Worm (Caenorhabditis elegans) whole organism, young adult: Measurements from ENCODE around the gene M05D6.5.

Experiments used
- D2030.7 ChIP-seq: fragments of 200-800 bp; sonication (Bioruptor generic); IDR thresholded peaks from 2 replicates; pipeline ENCODE4 v1.3.6; 2022; ENCODE audit warnings: missing genetic modification reagents, missing genetic modification characterization, missing compliant biosample characterization
- F10E7.11 ChIP-seq: sonication (generic microtip); optimal IDR thresholded peaks from 2 replicates; lab custom pipeline; 2017; ENCODE audit warnings: mild to moderate bottlenecking, missing genetic modification characterization, moderate library complexity, missing compliant biosample characterization
- F37B4.10 ChIP-seq: fragments of 200-800 bp; sonication (Bioruptor generic); IDR thresholded peaks from 2 replicates; pipeline ENCODE4 v1.3.6; 2022; ENCODE audit warnings: missing genetic modification characterization, missing compliant biosample characterization
- F55B11.4 ChIP-seq: sonication (generic microtip); optimal IDR thresholded peaks from 2 replicates; lab custom pipeline; 2016; ENCODE audit warnings: missing compliant biosample characterization, missing genetic modification characterization, borderline replicate concordance; ENCODE audit not compliant: insufficient read depth
- K11D2.4 ChIP-seq: fragments of 200-800 bp; sonication (Bioruptor generic); IDR thresholded peaks from 2 replicates; pipeline ENCODE4 v1.3.6; 2022; ENCODE audit warnings: missing genetic modification reagents, missing genetic modification characterization, missing compliant biosample characterization
- T26A5.8 ChIP-seq: sonication (generic microtip); optimal IDR thresholded peaks from 2 replicates; lab custom pipeline; 2016; ENCODE audit warnings: missing genetic modification characterization, missing compliant biosample characterization
- Y53F4B.3 ChIP-seq: fragments of 200-800 bp; sonication (Bioruptor generic); IDR thresholded peaks from 2 replicates; pipeline ENCODE4 v1.3.6; 2022; ENCODE audit warnings: missing genetic modification reagents, missing genetic modification characterization, missing compliant biosample characterization
- Y53G8AR.9 ChIP-seq: fragments of 200-800 bp; sonication (Bioruptor generic); conservative IDR thresholded peaks from 2 replicates; pipeline ENCODE4 v1.3.6; 2022; ENCODE audit warnings: missing genetic modification reagents, missing genetic modification characterization, missing compliant biosample characterization
- Y56A3A.18 ChIP-seq: fragments of 200-800 bp; sonication (Bioruptor generic); IDR thresholded peaks from 2 replicates; pipeline ENCODE4 v1.3.6; 2022; ENCODE audit warnings: missing genetic modification reagents, missing genetic modification characterization, missing compliant biosample characterization
- atf-7 ChIP-seq: sonication (generic microtip); optimal IDR thresholded peaks from 2 replicates; lab custom pipeline; 2017; ENCODE audit warnings: mild to moderate bottlenecking, missing genetic modification characterization, missing compliant biosample characterization
- attf-3 ChIP-seq: fragments of 200-800 bp; sonication (Bioruptor generic); conservative IDR thresholded peaks from 2 replicates; pipeline ENCODE4 v1.3.6; 2022; ENCODE audit warnings: missing genetic modification reagents, missing genetic modification characterization, missing compliant biosample characterization
- bed-1 ChIP-seq: fragments of 200-800 bp; sonication (Bioruptor generic); IDR thresholded peaks from 2 replicates; pipeline ENCODE4 v1.3.6; 2022; ENCODE audit warnings: missing genetic modification reagents, missing genetic modification characterization, missing compliant biosample characterization
- bed-2 ChIP-seq: fragments of 200-800 bp; sonication (Bioruptor generic); IDR thresholded peaks from 2 replicates; pipeline ENCODE4 v1.3.6; 2022; ENCODE audit warnings: missing genetic modification reagents, missing genetic modification characterization, missing compliant biosample characterization
- cebp-1 ChIP-seq, 2 experiments: fragments of 200-800 bp in 1 of 2; sonication (Bioruptor generic) in 1 of 2; sonication (generic microtip) in 1 of 2; IDR thresholded peaks in 1 of 2; optimal IDR thresholded peaks in 1 of 2; 2 replicates each; pipeline versions ENCODE4 v1.3.6 to Lab custom; 2017 to 2022; ENCODE audit warnings: missing compliant biosample characterization in 2 of 2, missing genetic modification characterization in 2 of 2, mild to moderate bottlenecking in 1 of 2, missing genetic modification reagents in 1 of 2, moderate library complexity in 1 of 2
- ceh-27 ChIP-seq: fragments of 200-800 bp; sonication (Bioruptor generic); optimal IDR thresholded peaks from 2 replicates; lab custom pipeline; 2018; ENCODE audit warnings: mild to moderate bottlenecking, missing genetic modification characterization, moderate library complexity, missing compliant biosample characterization
- dpff-1 ChIP-seq: sonication (generic microtip); optimal IDR thresholded peaks from 2 replicates; lab custom pipeline; 2017; ENCODE audit warnings: mild to moderate bottlenecking, missing genetic modification characterization, missing compliant biosample characterization
- egl-18 ChIP-seq: fragments of 200-800 bp; sonication (Bioruptor generic); IDR thresholded peaks from 2 replicates; pipeline ENCODE4 v1.3.6; 2022; ENCODE audit warnings: missing genetic modification reagents, missing genetic modification characterization, missing compliant biosample characterization
- egl-44 ChIP-seq: fragments of 200-800 bp; sonication (Bioruptor generic); IDR thresholded peaks from 2 replicates; pipeline ENCODE4 v1.3.6; 2022; ENCODE audit warnings: missing genetic modification reagents, missing genetic modification characterization, missing compliant biosample characterization
- ekl-4 ChIP-seq: fragments of 200-800 bp; sonication (Bioruptor generic); IDR thresholded peaks from 2 replicates; pipeline ENCODE4 v1.3.6; 2022; ENCODE audit warnings: missing genetic modification reagents, missing genetic modification characterization, missing compliant biosample characterization
- hlh-26 ChIP-seq: fragments of 200-800 bp; sonication (Bioruptor generic); conservative IDR thresholded peaks from 2 replicates; pipeline ENCODE4 v1.3.6; 2022; ENCODE audit warnings: missing genetic modification reagents, missing genetic modification characterization, missing compliant biosample characterization
- let-607 ChIP-seq, 2 experiments: fragments of 200-800 bp in 1 of 2; sonication (Bioruptor generic) in 1 of 2; sonication (generic microtip) in 1 of 2; optimal IDR thresholded peaks; 2 replicates each; lab custom pipeline; 2016 to 2018; ENCODE audit warnings: mild to moderate bottlenecking in 2 of 2, missing compliant biosample characterization in 2 of 2, missing genetic modification characterization in 2 of 2, moderate library complexity in 2 of 2, missing genotype in 1 of 2
- lin-35 ChIP-seq, 3 experiments: fragments of 150-350 bp in 2 of 3; sonication (generic microtip) in 1 of 3; optimal IDR thresholded peaks; 2 replicates each; lab custom pipeline; 2014 to 2018; ENCODE audit warnings: missing biosample characterization in 3 of 3, missing genetic modification characterization in 3 of 3, missing genetic modification reagents in 3 of 3
- lin-40 ChIP-seq: sonication (generic microtip); optimal IDR thresholded peaks from 2 replicates; lab custom pipeline; 2016; ENCODE audit warnings: missing genetic modification characterization, mild to moderate bottlenecking, missing compliant biosample characterization, missing genotype, missing genetic modification reagents
- lsl-1 ChIP-seq: fragments of 200-800 bp; sonication (Bioruptor generic); optimal IDR thresholded peaks from 2 replicates; lab custom pipeline; 2018; ENCODE audit warnings: mild to moderate bottlenecking, missing genetic modification characterization, moderate library complexity, missing compliant biosample characterization
- madf-10 ChIP-seq: sonication (generic microtip); optimal IDR thresholded peaks from 2 replicates; lab custom pipeline; 2016; ENCODE audit warnings: mild to moderate bottlenecking, missing genetic modification characterization, missing compliant biosample characterization
- mcd-1 ChIP-seq: fragments of 200-800 bp; sonication (Bioruptor generic); IDR thresholded peaks from 2 replicates; pipeline ENCODE4 v1.3.6; 2022; ENCODE audit warnings: missing genetic modification reagents, missing genetic modification characterization, missing compliant biosample characterization
- nfya-2 ChIP-seq: fragments of 200-800 bp; sonication (Bioruptor generic); IDR thresholded peaks from 2 replicates; pipeline ENCODE4 v1.3.6; 2022; ENCODE audit warnings: missing genetic modification reagents, missing genetic modification characterization, missing compliant biosample characterization
- nhr-80 ChIP-seq: sonication (generic microtip); optimal IDR thresholded peaks from 2 replicates; lab custom pipeline; 2016; ENCODE audit warnings: missing genetic modification characterization, missing compliant biosample characterization
- pha-4 ChIP-seq: fragments of 150-350 bp; sonication (generic microtip); optimal IDR thresholded peaks from 2 replicates; lab custom pipeline; 2014; ENCODE audit warnings: missing biosample characterization, missing genetic modification reagents, missing genetic modification characterization
- rec-8 ChIP-seq, 2 experiments: sonication (generic microtip); optimal IDR thresholded peaks; 2 replicates each; lab custom pipeline; 2016; ENCODE audit warnings: mild to moderate bottlenecking in 2 of 2, missing genetic modification characterization in 2 of 2, missing genetic modification reagents in 2 of 2, missing genotype in 2 of 2, missing biosample characterization in 1 of 2, missing compliant biosample characterization in 1 of 2, moderate library complexity in 1 of 2
- sdz-38 ChIP-seq: sonication (generic microtip); optimal IDR thresholded peaks from 2 replicates; lab custom pipeline; 2016; ENCODE audit warnings: missing genotype, missing genetic modification characterization, missing compliant biosample characterization
- snpc-1.1 ChIP-seq: sonication (generic microtip); optimal IDR thresholded peaks from 2 replicates; lab custom pipeline; 2017; ENCODE audit warnings: missing genetic modification characterization, mild to moderate bottlenecking, missing compliant biosample characterization, antibody characterized with exemption, moderate library complexity, missing genotype, missing genetic modification reagents; ENCODE audit not compliant: insufficient read depth
- tbp1 ChIP-seq: fragments of 200-800 bp; sonication (Bioruptor generic); optimal IDR thresholded peaks from 2 replicates; lab custom pipeline; 2018; ENCODE audit warnings: mild to moderate bottlenecking, missing genetic modification characterization, missing compliant biosample characterization
- tlf-1 ChIP-seq: fragments of 200-800 bp; sonication (Bioruptor generic); optimal IDR thresholded peaks from 2 replicates; lab custom pipeline; 2018; ENCODE audit warnings: mild to moderate bottlenecking, missing genetic modification characterization, missing compliant biosample characterization
- ztf-28 ChIP-seq: fragments of 200-800 bp; sonication (Bioruptor generic); IDR thresholded peaks from 2 replicates; pipeline ENCODE4 v1.3.6; 2022; ENCODE audit warnings: missing genetic modification reagents, missing genetic modification characterization, missing compliant biosample characterization

Gene M05D6.5

DNA sequence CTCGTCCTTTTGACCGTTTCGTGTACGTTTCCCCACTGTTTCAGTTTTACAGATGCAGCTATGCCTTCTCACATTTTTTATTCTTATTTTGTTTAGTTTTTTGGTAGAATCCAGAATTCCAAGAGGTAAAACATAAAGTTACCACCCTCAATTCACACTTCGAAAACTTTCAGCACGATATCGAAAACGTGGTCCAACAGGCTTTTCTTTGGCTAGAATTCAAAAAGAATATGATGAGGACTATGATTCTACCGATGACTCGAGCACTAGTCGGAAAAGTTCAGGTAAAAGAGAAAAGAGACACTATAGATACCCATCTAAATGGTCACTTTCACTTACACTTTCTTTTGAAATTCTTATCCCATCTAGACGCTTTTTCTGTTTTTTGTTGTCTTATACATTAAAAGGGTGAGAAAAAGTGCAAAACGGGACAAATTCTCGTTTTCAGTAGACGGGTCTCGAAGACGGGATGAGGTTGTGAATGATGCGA is 12.3 kb upstream of the M05D6.5 start, which contains the start of gene M05D6.9:
Gene M05D6.9 (plus strand): TSS at position 51 of the 490 bp plus-strand sequence.
- TF ChIP-seq ztf-28 (GFP tag; lab: Robert Waterston, UW) (no peak), nfya-2 (no peak), snpc-1.1 (tag; lab: Kevin White, UChicago) (no peak), let-607 (tag; optimal IDR thresholded peaks at IDR 0.05; lab: Kevin White, UChicago) (no peak), ceh-27 (GFP tag; lab: Kevin White, UChicago) (no peak), hlh-26 (GFP tag; lab: Robert Waterston, UW) (no peak), sdz-38 (no peak), F55B11.4 (tag; lab: Kevin White, UChicago) (no peak), K11D2.4 (GFP tag; lab: Robert Waterston, UW) (no peak), rec-8 (tag; optimal IDR thresholded peaks at IDR 0.05; lab: Kevin White, UChicago) (no peak), T26A5.8 (no peak), Y56A3A.18 (GFP tag; lab: Robert Waterston, UW) (no peak)

DNA sequence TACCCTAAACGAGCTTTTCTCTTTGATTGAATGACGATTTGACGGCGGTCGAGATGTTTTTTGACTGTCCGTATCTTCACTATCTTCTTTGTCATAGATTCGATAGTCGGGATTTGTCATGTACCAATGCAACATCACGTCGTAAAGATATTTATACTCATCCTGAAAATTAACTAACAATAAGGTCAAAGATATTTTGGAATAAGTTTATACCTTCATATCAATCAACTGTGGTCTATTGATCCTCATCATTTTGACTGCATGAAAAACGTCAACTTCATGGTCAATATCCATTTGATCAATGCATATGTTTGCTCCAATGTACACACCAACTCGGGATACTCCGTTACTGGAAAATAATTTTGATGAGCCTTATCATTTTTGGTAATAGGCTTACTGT is 6.1 kb upstream of the M05D6.5 start:
- no peak for TF ChIP-seq bed-1 (GFP tag; lab: Robert Waterston, UW)
- no peak for TF ChIP-seq lin-35 (GFP tag; optimal IDR thresholded peaks at IDR 0.05; lab: Kevin White, UChicago)
- no peak for TF ChIP-seq atf-7 (tag; lab: Kevin White, UChicago)
- TF ChIP-seq bed-2 (GFP tag; lab: Robert Waterston, UW): no peak
- TF ChIP-seq egl-44 (GFP tag; lab: Robert Waterston, UW): no peak
- no peak for TF ChIP-seq attf-3 (GFP tag; lab: Robert Waterston, UW)

DNA sequence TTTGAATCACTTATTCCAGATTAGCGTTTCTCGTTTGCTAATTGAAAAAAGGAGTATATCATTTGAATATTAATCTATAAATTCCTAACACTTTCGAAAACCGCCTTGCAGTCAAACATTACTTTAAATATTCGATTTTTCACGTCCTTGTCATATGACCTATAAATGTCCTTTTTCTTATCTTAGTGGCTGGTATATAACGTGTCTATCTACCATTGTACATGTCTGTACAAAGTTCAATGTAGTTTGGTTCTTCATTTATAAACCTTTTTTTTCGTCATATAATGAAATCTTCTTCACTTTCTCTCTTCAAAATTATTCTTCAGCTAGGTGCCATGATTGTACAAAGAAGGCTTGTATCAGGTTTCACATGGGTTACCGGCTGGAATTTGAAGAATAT is 3.6 kb upstream of the M05D6.5 start, which contains the start of gene gbh-2:
Gene gbh-2 (plus strand): TSS at position 277 of the 400 bp plus-strand sequence.
- TF ChIP-seq tlf-1 (GFP tag; lab: Kevin White, UChicago) (peak; percentile 7), Y53G8AR.9 (GFP tag; lab: Robert Waterston, UW) (no peak), F10E7.11 (tag; lab: Kevin White, UChicago) (no peak), lsl-1 (GFP tag; lab: Kevin White, UChicago) (no peak), let-607 (tag; optimal IDR thresholded peaks at IDR 0.05; lab: Kevin White, UChicago) (peak in 1 of 2 experiments; percentile 38), tbp1 (GFP tag; lab: Kevin White, UChicago) (peak; percentile 41), pha-4 (tag; lab: Kevin White, UChicago) (no peak), Y53F4B.3 (GFP tag; lab: Robert Waterston, UW) (no peak), D2030.7 (GFP tag; lab: Robert Waterston, UW) (no peak), F37B4.10 (GFP tag; lab: Robert Waterston, UW) (no peak), madf-10 (peak; percentile 25), ekl-4 (GFP tag; lab: Robert Waterston, UW) (no peak), cebp-1 (GFP tag; IDR thresholded peaks at IDR 0.05; lab: Robert Waterston, UW) (no peak), cebp-1 (tag; optimal IDR thresholded peaks at IDR 0.05; lab: Kevin White, UChicago) (peak; percentile 42), nhr-80 (tag; lab: Kevin White, UChicago) (peak; percentile 57), mcd-1 (no peak), egl-18 (GFP tag; lab: Robert Waterston, UW) (no peak), dpff-1 (tag; lab: Kevin White, UChicago) (no peak), lin-40 (tag; lab: Kevin White, UChicago) (peak; percentile 14), atf-7 (tag; lab: Kevin White, UChicago) (peak; percentile 27)
